Worm (Caenorhabditis elegans): ENCODE data around the gene K08E4.2.

The K08E4.2 gene

DNA sequence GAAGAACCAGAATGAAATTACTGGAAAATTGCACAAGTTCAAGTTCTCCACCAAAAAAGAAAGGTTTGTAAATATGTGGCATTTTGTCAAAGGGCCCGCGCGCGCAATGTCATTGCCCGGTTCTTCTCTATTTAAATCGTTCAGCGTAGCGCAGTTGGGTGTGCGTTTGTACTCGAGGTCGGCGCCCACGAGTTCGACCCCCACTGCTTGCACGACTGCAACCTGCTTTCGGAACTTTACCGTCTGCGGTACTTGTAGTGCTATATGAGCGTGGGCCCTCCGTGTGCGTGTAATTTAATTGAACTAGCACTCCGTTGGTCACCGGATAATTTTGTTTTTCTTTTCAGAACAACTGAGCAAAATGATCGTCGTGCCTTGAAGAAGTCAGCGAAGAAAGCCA lies 30.0 kb upstream of the K08E4.2 start (continued):
- TF ChIP-seq dox-1 (GFP tag; IDR thresholded peaks at IDR 0.05) (peak; percentile 91), D2030.7 (GFP tag; IDR thresholded peaks at IDR 0.05) (peak; percentile 85), F52B5.7 (tag; optimal IDR thresholded peaks at IDR 0.05) (peak; percentile 87), atf-7 (tag; optimal IDR thresholded peaks at IDR 0.05) (peak; percentile 38), snpc-1.3 (tag; optimal IDR thresholded peaks at IDR 0.05; ENCODE audit: insufficient read depth) (peak; percentile 87), F57C9.4 (tag; optimal IDR thresholded peaks at IDR 0.05) (no peak), madf-8 (GFP tag; conservative IDR thresholded peaks at IDR 0.05) (0 out of 2 replicates have a peak, but pooled peaks have one; percentile 29), hlh-12 (tag; optimal IDR thresholded peaks at IDR 0.05) (peak; percentile 32), nfyb-1 (GFP tag; IDR thresholded peaks at IDR 0.05) (peak; percentile 90), ZK185.1 (tag; optimal IDR thresholded peaks at IDR 0.05; ENCODE audit: poor library complexity, severe bottlenecking) (peak; percentile 92), T07F8.4 (tag; optimal IDR thresholded peaks at IDR 0.05) (peak; percentile 85), Y56A3A.18 (GFP tag; IDR thresholded peaks at IDR 0.05) (peak; percentile 86), ceh-100 (GFP tag; IDR thresholded peaks at IDR 0.05) (peak; percentile 40; the same call in 1 of the 2 replicates), gei-17 (GFP tag; optimal IDR thresholded peaks at IDR 0.05) (peak; percentile 9), hrde-1 (tag; optimal IDR thresholded peaks at IDR 0.05; ENCODE audit: borderline replicate concordance) (peak; percentile 71), sea-2 (GFP tag; IDR thresholded peaks at IDR 0.05) (no peak), chd-7 (tag; optimal IDR thresholded peaks at IDR 0.05) (peak; percentile 91), F37B4.10 (GFP tag; IDR thresholded peaks at IDR 0.05) (no peak), xnd-1 (tag; optimal IDR thresholded peaks at IDR 0.05) (peak; percentile 36), sptf-2 (GFP tag; optimal IDR thresholded peaks at IDR 0.05) (peak; percentile 93), ekl-4 (GFP tag; IDR thresholded peaks at IDR 0.05) (peak; percentile 86), bed-2 (GFP tag; IDR thresholded peaks at IDR 0.05) (peak; percentile 79), efl-1 (GFP tag; optimal IDR thresholded peaks at IDR 0.05) (peak; percentile 41), B0336.3 (GFP tag; IDR thresholded peaks at IDR 0.05) (peak; percentile 76), ztf-6 (GFP tag; IDR thresholded peaks at IDR 0.05) (peak; percentile 70; the same call in 1 of the 2 replicates), unc-62 (GFP tag; optimal IDR thresholded peaks at IDR 0.05) (no peak), nhr-179 (tag; optimal IDR thresholded peaks at IDR 0.05) (no peak), lsl-1 (GFP tag; optimal IDR thresholded peaks at IDR 0.05) (peak; percentile 76), F22D6.2 (tag; optimal IDR thresholded peaks at IDR 0.05) (peak; percentile 29), athp-1 (tag; optimal IDR thresholded peaks at IDR 0.05) (peak; percentile 81), unc-130 (GFP tag; optimal IDR thresholded peaks at IDR 0.05) (peak; percentile 66), lin-35 (GFP tag; optimal IDR thresholded peaks at IDR 0.05) (peak in 2 of 3 experiments; percentile 4 to 13), C06A6.2 (GFP tag; conservative IDR thresholded peaks at IDR 0.05) (peak; percentile 49; the same call in 1 of the 2 replicates), F57A8.1 (GFP tag; optimal IDR thresholded peaks at IDR 0.05) (peak; percentile 45), cebp-2 (GFP tag; IDR thresholded peaks at IDR 0.05) (peak; percentile 100), hmg-1.2 (GFP tag; IDR thresholded peaks at IDR 0.05) (peak; percentile 67), cebp-1 (GFP tag; IDR thresholded peaks at IDR 0.05) (no peak), cebp-1 (tag; optimal IDR thresholded peaks at IDR 0.05) (peak; percentile 79), mes-4 (tag; optimal IDR thresholded peaks at IDR 0.05) (peak; percentile 78), repo-1 (tag; optimal IDR thresholded peaks at IDR 0.05) (no peak), ztf-18 (tag; optimal IDR thresholded peaks at IDR 0.05) (peak; percentile 79), rpc-1 (optimal IDR thresholded peaks at IDR 0.05) (peak; percentile 80), rpc-1 (tag; optimal IDR thresholded peaks at IDR 0.05) (peak; percentile 91), F33H1.4 (GFP tag; IDR thresholded peaks at IDR 0.05) (peak; percentile 63), ceh-58 (GFP tag; IDR thresholded peaks at IDR 0.05) (no peak), nfya-2 (GFP tag; IDR thresholded peaks at IDR 0.05) (no peak), madf-10 (tag; optimal IDR thresholded peaks at IDR 0.05) (peak; percentile 80), snpc-1.1 (tag; optimal IDR thresholded peaks at IDR 0.05; ENCODE audit: insufficient read depth) (no peak), lin-40 (tag; optimal IDR thresholded peaks at IDR 0.05) (peak; percentile 75), dpl-1 (GFP tag; optimal IDR thresholded peaks at IDR 0.05) (peak; percentile 24)
